Fruit fly (Drosophila melanogaster) Kc167 (cell line): ENCODE results near the gene rhea.

ENCODE experiments used
- Myc ChIP-seq: fragments of >200 bp; optimal IDR thresholded peaks from 2 replicates; lab custom pipeline; 2017; ENCODE audit warnings: missing external identifiers
- Sin3A ChIP-seq: fragments of >200 bp; optimal IDR thresholded peaks from 2 replicates; lab custom pipeline; 2018; ENCODE audit warnings: missing external identifiers
- h ChIP-seq: fragments of >200 bp; optimal IDR thresholded peaks from 3 replicates; lab custom pipeline; 2018; ENCODE audit warnings: missing external identifiers
- insv ChIP-seq: fragments of >200 bp; optimal IDR thresholded peaks from 3 replicates; lab custom pipeline; 2018; ENCODE audit warnings: missing external identifiers
- psq ChIP-seq: fragments of >200 bp; optimal IDR thresholded peaks from 2 replicates; lab custom pipeline; 2017; ENCODE audit warnings: missing external identifiers
- ttk ChIP-seq: sonication (Bioruptor generic); optimal IDR thresholded peaks from 2 replicates; lab custom pipeline; 2017; ENCODE audit warnings: missing external identifiers

Gene rhea

DNA sequence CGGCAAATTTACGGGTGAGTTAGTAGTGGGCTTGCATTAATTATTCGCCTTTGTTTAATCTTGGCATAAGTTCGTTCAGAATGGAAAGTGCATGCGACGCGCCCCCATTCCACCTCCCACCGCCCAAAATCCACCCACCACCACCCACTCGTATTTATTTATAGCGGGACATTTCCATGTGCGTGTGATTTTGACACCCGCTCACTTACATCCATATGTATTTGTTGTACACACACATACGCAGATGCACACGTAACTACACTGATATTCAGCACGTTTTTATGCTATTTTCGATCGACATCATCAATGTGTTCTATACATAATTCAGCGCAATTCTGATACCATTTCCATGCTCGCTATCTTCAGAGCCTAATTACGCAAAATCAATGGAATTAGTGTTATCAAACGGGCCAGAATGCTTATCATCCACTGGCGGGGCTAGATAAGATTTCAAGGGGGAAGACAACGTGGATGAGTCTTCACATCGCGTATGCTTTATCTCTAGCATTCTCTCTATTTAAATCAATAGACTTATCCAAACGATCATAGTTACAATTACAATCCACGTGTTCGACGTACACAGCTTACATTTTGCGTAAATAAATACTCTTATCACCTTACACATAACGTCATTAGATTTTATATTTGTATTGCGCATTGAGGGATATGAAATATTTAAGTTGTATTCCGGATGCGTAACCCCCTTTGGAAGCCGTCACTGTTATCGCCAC is 18.9 kb upstream of the rhea start:
- TF ChIP-seq ttk (lab: Kevin White, UChicago) (no peak), psq (lab: Kevin White, UChicago) (no peak), Myc (lab: Kevin White, UChicago) (no peak), h (lab: Kevin White, UChicago) (no peak), Sin3A (lab: Kevin White, UChicago) (no peak), insv (lab: Kevin White, UChicago) (no peak)

DNA sequence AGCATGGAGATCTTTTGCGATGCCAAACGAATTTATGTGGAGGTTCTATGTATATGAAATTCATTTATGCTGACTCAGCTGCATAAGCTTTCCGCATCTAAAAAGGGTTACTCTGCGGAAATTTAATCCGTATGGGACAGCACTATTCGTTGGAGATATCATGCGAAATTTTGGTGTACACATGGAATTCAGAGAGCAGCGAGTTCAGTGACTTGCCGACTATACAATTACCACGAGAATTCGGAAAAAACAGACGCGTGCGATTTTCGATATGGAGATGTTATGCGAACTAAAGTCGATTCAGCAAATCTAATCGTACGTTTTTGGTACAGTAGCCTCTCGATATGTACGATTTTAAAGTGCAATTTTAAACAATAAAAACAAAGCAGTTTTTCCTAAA is 17.0 kb upstream of the rhea start:
- TF ChIP-seq Myc (lab: Kevin White, UChicago) = no peak

DNA sequence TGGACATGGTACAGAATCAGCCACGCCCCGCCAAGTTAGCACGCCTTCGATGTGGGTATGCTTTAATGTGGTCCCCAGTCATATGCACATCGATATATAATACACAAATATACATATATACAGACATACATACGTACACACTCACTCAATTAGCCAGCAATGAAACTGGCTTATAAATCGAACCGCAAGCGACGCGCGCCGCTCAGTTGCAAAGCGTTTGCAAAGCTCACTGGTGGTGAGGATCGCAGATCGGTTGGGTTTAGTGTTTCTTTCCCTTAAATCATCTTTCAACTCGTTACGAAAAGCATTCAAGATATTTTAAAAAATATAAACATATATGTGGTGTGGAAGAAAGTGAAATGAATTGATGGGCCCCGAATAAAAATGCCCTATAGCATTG is 16.3 kb upstream of the rhea start:
- TF ChIP-seq psq (lab: Kevin White, UChicago) = no peak
- no peak for TF ChIP-seq Myc (lab: Kevin White, UChicago)
- TF ChIP-seq Sin3A (lab: Kevin White, UChicago) = no peak
- no peak for TF ChIP-seq ttk (lab: Kevin White, UChicago)
- TF ChIP-seq h (lab: Kevin White, UChicago) = no peak
- no peak for TF ChIP-seq insv (lab: Kevin White, UChicago)

- TF ChIP-seq psq (lab: Kevin White, UChicago) (no peak), insv (lab: Kevin White, UChicago) (no peak), Sin3A (lab: Kevin White, UChicago) (no peak), Myc (lab: Kevin White, UChicago) (no peak), h (lab: Kevin White, UChicago) (no peak), ttk (lab: Kevin White, UChicago) (no peak)
Observed at dm6 chr3L:8529701-8530100, 15.1 kb upstream of the rhea start.

- TF ChIP-seq h (lab: Kevin White, UChicago) (no peak), psq (lab: Kevin White, UChicago) (no peak), Sin3A (lab: Kevin White, UChicago) (no peak), ttk (lab: Kevin White, UChicago) (no peak), Myc (lab: Kevin White, UChicago) (no peak), insv (lab: Kevin White, UChicago) (no peak)
Observed at dm6 chr3L:8534386-8535306, 10.2 kb upstream of the rhea start, which contains the start of gene ergic53. Gene ergic53, plus strand, starts transcription at chr3L:8534977.

dm6 chr3L:8536387-8536786 is 8.4 kb upstream of the rhea start:
- TF ChIP-seq insv (lab: Kevin White, UChicago) = no peak
- no peak for TF ChIP-seq h (lab: Kevin White, UChicago)
- TF ChIP-seq Myc (lab: Kevin White, UChicago) = no peak
- no peak for TF ChIP-seq Sin3A (lab: Kevin White, UChicago)
- TF ChIP-seq psq (lab: Kevin White, UChicago) = no peak
- no peak for TF ChIP-seq ttk (lab: Kevin White, UChicago)

DNA sequence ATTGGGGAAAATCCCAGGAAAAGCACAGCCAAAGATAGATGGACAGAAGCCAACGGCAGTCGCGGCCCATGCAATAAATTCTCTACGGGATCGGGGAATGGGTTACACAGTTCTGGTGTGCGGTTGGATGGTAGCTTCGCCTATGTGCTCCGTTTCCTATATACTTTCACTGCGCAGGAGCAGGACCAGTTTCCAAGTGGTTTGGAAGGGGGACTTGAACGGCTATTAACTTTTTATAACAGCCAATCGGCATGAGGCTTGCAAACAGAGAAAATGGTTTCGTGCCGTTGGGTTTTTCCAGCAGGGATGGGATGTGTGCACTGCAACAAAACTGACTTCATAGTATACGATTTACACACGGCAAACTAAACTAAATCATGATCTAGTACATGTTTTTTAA is 6.4 kb upstream of the rhea start:
- TF ChIP-seq h (lab: Kevin White, UChicago) = no peak
- no peak for TF ChIP-seq Sin3A (lab: Kevin White, UChicago)
- no peak for TF ChIP-seq Myc (lab: Kevin White, UChicago)
- TF ChIP-seq psq (lab: Kevin White, UChicago) = no peak
- no peak for TF ChIP-seq insv (lab: Kevin White, UChicago)
- TF ChIP-seq ttk (lab: Kevin White, UChicago) = no peak

dm6 chr3L:8540509-8540908 is 4.3 kb upstream of the rhea start:
- no peak for TF ChIP-seq Sin3A (lab: Kevin White, UChicago)
- no peak for TF ChIP-seq h (lab: Kevin White, UChicago)
- no peak for TF ChIP-seq insv (lab: Kevin White, UChicago)
- no peak for TF ChIP-seq Myc (lab: Kevin White, UChicago)
- TF ChIP-seq psq (lab: Kevin White, UChicago) = no peak
- TF ChIP-seq ttk (lab: Kevin White, UChicago) = no peak

- TF ChIP-seq ttk (lab: Kevin White, UChicago) = no peak
- no peak for TF ChIP-seq Sin3A (lab: Kevin White, UChicago)
- no peak for TF ChIP-seq insv (lab: Kevin White, UChicago)
- no peak for TF ChIP-seq h (lab: Kevin White, UChicago)
- no peak for TF ChIP-seq psq (lab: Kevin White, UChicago)
- TF ChIP-seq Myc (lab: Kevin White, UChicago) = no peak
Observed at dm6 chr3L:8541669-8542068, 3.1 kb upstream of the rhea start.

DNA sequence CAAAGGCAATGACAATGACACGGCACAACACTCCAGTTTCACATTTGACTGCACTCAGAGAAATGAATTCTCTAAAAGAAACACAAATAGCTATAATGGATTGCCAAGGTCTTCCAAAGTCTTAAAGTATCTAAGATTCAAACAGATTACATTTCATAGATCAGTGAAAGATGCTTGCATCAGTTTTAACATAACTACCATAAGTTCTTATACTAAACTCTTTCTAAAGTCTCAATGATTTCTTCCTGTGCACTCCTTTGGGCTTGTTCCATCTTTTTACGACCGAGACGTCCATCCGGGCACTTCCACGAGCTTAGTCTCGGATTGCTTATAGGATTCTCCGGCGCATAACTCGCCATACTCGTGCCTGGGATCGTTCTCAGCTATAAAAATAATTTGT is 2.6 kb upstream of the rhea start:
- TF ChIP-seq psq (lab: Kevin White, UChicago) (no peak), ttk (lab: Kevin White, UChicago) (no peak), h (lab: Kevin White, UChicago) (no peak), Sin3A (lab: Kevin White, UChicago) (no peak), Myc (lab: Kevin White, UChicago) (no peak), insv (lab: Kevin White, UChicago) (no peak)

dm6 chr3L:8543866-8544265 is 935 bp upstream of the rhea start:
- no peak for TF ChIP-seq psq (lab: Kevin White, UChicago)
- no peak for TF ChIP-seq ttk (lab: Kevin White, UChicago)
- no peak for TF ChIP-seq h (lab: Kevin White, UChicago)
- no peak for TF ChIP-seq Sin3A (lab: Kevin White, UChicago)
- TF ChIP-seq Myc (lab: Kevin White, UChicago) = no peak
- no peak for TF ChIP-seq insv (lab: Kevin White, UChicago)
